Fruit fly (Drosophila melanogaster) Kc167 (cell line): ENCODE results near the gene Ask1.

Experiments
- Myc ChIP-seq: fragments of >200 bp; optimal IDR thresholded peaks from 2 replicates; lab custom pipeline; 2017; ENCODE audit warnings: missing external identifiers
- h ChIP-seq: fragments of >200 bp; optimal IDR thresholded peaks from 3 replicates; lab custom pipeline; 2018; ENCODE audit warnings: missing external identifiers
- ttk ChIP-seq: sonication (Bioruptor generic); optimal IDR thresholded peaks from 2 replicates; lab custom pipeline; 2017; ENCODE audit warnings: missing external identifiers

DNA sequence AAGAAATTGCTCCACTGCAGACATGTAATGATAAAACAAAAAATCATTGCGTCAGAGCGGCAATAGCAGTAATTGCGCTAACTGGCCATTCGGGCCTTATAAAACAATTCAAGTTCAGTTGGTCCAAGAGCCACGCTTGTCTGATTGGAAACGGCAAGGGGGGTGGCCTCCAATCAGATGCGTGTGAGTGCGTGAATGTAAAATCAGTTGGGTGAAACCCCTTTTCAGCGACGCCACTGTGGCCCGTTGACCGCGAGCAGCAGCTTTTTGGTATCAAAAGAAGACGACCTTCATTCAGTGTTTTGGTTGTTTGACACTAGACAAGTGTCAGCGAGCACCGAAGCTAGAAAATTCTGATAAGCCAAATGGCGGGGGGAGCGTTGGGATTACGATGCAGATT is 22.8 kb downstream of the Ask1 start:
- no peak for TF ChIP-seq Myc (lab: Kevin White, UChicago)
- no peak for TF ChIP-seq h
- TF ChIP-seq ttk (lab: Kevin White, UChicago) = no peak
